Fruit fly (Drosophila melanogaster): ENCODE data around the gene Chc.

Gene Chc

dm6 chrX:15788235-15789187 is 46.8 kb downstream of the Chc start, which contains the start of gene Rhp (continued):
- TF ChIP-seq Pdp1 (GFP tag; optimal IDR thresholded peaks at IDR 0.05) (peak in 1 of 2 experiments; percentile 19), CG7745 (tag; optimal IDR thresholded peaks at IDR 0.05) (no peak), trem (tag; optimal IDR thresholded peaks at IDR 0.05) (no peak), gro (GFP tag; optimal IDR thresholded peaks at IDR 0.05) (no peak), onecut (GFP tag; IDR thresholded peaks at IDR 0.05) (peak; percentile 49), CG31365 (tag; optimal IDR thresholded peaks at IDR 0.05) (peak; percentile 49), nerfin-1 (tag; optimal IDR thresholded peaks at IDR 0.05) (peak; percentile 49), CG6854 (GFP tag; optimal IDR thresholded peaks at IDR 0.05) (no peak), gfzf (GFP tag; optimal IDR thresholded peaks at IDR 0.05) (peak; percentile 71), CG4707 (GFP tag; optimal IDR thresholded peaks at IDR 0.05) (peak; percentile 62), CG9727 (GFP tag; optimal IDR thresholded peaks at IDR 0.05) (peak; percentile 36), chinmo (GFP tag; IDR thresholded peaks at IDR 0.05; ENCODE audit: partially characterized antibody) (0 out of 4 replicates have a peak, but pooled peaks have one; percentile 41), CrebB (tag; optimal IDR thresholded peaks at IDR 0.05) (peak; percentile 76), Dip3 (GFP tag; optimal IDR thresholded peaks at IDR 0.05) (no peak), mam (GFP tag; optimal IDR thresholded peaks at IDR 0.05) (no peak), odd (GFP tag; optimal IDR thresholded peaks at IDR 0.05) (peak; percentile 58), lbe (GFP tag; optimal IDR thresholded peaks at IDR 0.05) (peak; percentile 56), HLHmδ (GFP tag; optimal IDR thresholded peaks at IDR 0.05) (peak; percentile 5), zf30C (GFP tag; optimal IDR thresholded peaks at IDR 0.05) (no peak), CG15601 (tag; optimal IDR thresholded peaks at IDR 0.05) (peak; percentile 76), Sox102F (GFP tag; optimal IDR thresholded peaks at IDR 0.05) (peak; percentile 50), CG14667 (GFP tag; IDR thresholded peaks at IDR 0.05) (no peak), fd3F (GFP tag; optimal IDR thresholded peaks at IDR 0.05) (peak; percentile 58), Jarid2 (GFP tag; optimal IDR thresholded peaks at IDR 0.05) (no peak), ATbp (GFP tag; optimal IDR thresholded peaks at IDR 0.05) (peak; percentile 77), Awh (GFP tag; IDR thresholded peaks at IDR 0.05) (peak; percentile 55), Fer1 (GFP tag; optimal IDR thresholded peaks at IDR 0.05) (peak; percentile 66), dmrt99B (tag; optimal IDR thresholded peaks at IDR 0.05) (no peak), CG10209 (GFP tag; optimal IDR thresholded peaks at IDR 0.05) (peak; percentile 43), lab (GFP tag; optimal IDR thresholded peaks at IDR 0.05) (no peak), ham (GFP tag; IDR thresholded peaks at IDR 0.05) (no peak), NfI (GFP tag; optimal IDR thresholded peaks at IDR 0.05) (peak; percentile 0), CG1233 (GFP tag; optimal IDR thresholded peaks at IDR 0.05) (peak; percentile 47), exex (tag; optimal IDR thresholded peaks at IDR 0.05) (peak; percentile 46), CG14860 (GFP tag; IDR thresholded peaks at IDR 0.05; ENCODE audit: partially characterized antibody) (no peak), HLH4C (GFP tag; IDR thresholded peaks at IDR 0.05; ENCODE audit: partially characterized antibody) (peak; percentile 23; the same call in 1 of the 3 replicates), CG3838 (GFP tag; optimal IDR thresholded peaks at IDR 0.05) (no peak), CG1529 (GFP tag; optimal IDR thresholded peaks at IDR 0.05) (peak; percentile 51), CG5180 (GFP tag; optimal IDR thresholded peaks at IDR 0.05) (peak; percentile 56), D19A (tag; optimal IDR thresholded peaks at IDR 0.05) (peak; percentile 47), CG13424 (tag; optimal IDR thresholded peaks at IDR 0.05) (peak; percentile 51), btn (GFP tag; optimal IDR thresholded peaks at IDR 0.05) (no peak), CG13296 (GFP tag; optimal IDR thresholded peaks at IDR 0.05) (peak; percentile 77), CG13624 (GFP tag; optimal IDR thresholded peaks at IDR 0.05) (no peak), B-H2 (GFP tag; optimal IDR thresholded peaks at IDR 0.05) (peak; percentile 7), CG6813 (GFP tag; optimal IDR thresholded peaks at IDR 0.05) (peak; percentile 75)

Measured in whole organism, embryonic.